Worm (Caenorhabditis elegans): ENCODE data around the gene pcdr-1.
A peak's percentile ranks its signal among the peaks of the same experiment; 100 is the strongest.

The pcdr-1 gene

ce11 chrX:15706108-15706676 is 39.6 kb downstream of the pcdr-1 start:
- TF ChIP-seq ceh-6 (GFP tag; optimal IDR thresholded peaks at IDR 0.05) (no peak), ttx-3 (tag; optimal IDR thresholded peaks at IDR 0.05) (no peak), madf-2 (tag; optimal IDR thresholded peaks at IDR 0.05) (no peak), ztf-16 (tag; optimal IDR thresholded peaks at IDR 0.05) (no peak), mec-3 (tag; optimal IDR thresholded peaks at IDR 0.05; ENCODE audit: borderline replicate concordance) (no peak), gmeb-2 (tag; optimal IDR thresholded peaks at IDR 0.05) (no peak), hlh-8 (tag; optimal IDR thresholded peaks at IDR 0.05) (no peak), K02D7.2 (tag; optimal IDR thresholded peaks at IDR 0.05) (no peak), ceh-45 (GFP tag; IDR thresholded peaks at IDR 0.05) (no peak), odd-2 (tag; optimal IDR thresholded peaks at IDR 0.05) (no peak), ceh-2 (tag; optimal IDR thresholded peaks at IDR 0.05) (no peak), nhr-232 (tag; optimal IDR thresholded peaks at IDR 0.05) (no peak)

ce11 chrX:15707366-15707892 is 40.9 kb downstream of the pcdr-1 start:
- TF ChIP-seq ceh-14 (tag; optimal IDR thresholded peaks at IDR 0.05) (peak; percentile 79), nhr-232 (tag; optimal IDR thresholded peaks at IDR 0.05) (no peak), dmd-4 (tag; optimal IDR thresholded peaks at IDR 0.05; ENCODE audit: borderline replicate concordance) (no peak), odd-2 (tag; optimal IDR thresholded peaks at IDR 0.05) (no peak), pat-9 (tag; optimal IDR thresholded peaks at IDR 0.05) (peak; percentile 17), pros-1 (tag; optimal IDR thresholded peaks at IDR 0.05) (peak; percentile 75), che-1 (tag; optimal IDR thresholded peaks at IDR 0.05) (no peak), ceh-34 (tag; optimal IDR thresholded peaks at IDR 0.05) (peak; percentile 97), sox-4 (tag; optimal IDR thresholded peaks at IDR 0.05) (no peak), elt-4 (tag; optimal IDR thresholded peaks at IDR 0.05) (no peak), ztf-16 (tag; optimal IDR thresholded peaks at IDR 0.05) (no peak), hlh-30 (tag; optimal IDR thresholded peaks at IDR 0.05; ENCODE audit: insufficient read depth) (peak; percentile 85), unc-3 (GFP tag; conservative IDR thresholded peaks at IDR 0.05) (peak; percentile 39; the same call in 1 of the 2 replicates), unc-3 (tag; optimal IDR thresholded peaks at IDR 0.05) (no peak), ceh-48 (tag; optimal IDR thresholded peaks at IDR 0.05) (no peak), mec-3 (tag; optimal IDR thresholded peaks at IDR 0.05; ENCODE audit: borderline replicate concordance) (no peak), elt-2 (tag; optimal IDR thresholded peaks at IDR 0.05) (peak; percentile 59), ceh-24 (tag; optimal IDR thresholded peaks at IDR 0.05) (no peak), sdc-2 (tag; optimal IDR thresholded peaks at IDR 0.05) (peak; percentile 86), ceh-6 (GFP tag; optimal IDR thresholded peaks at IDR 0.05) (no peak), K02D7.2 (tag; optimal IDR thresholded peaks at IDR 0.05) (no peak), sox-2 (GFP tag; IDR thresholded peaks at IDR 0.05) (peak; percentile 52), syd-9 (tag; optimal IDR thresholded peaks at IDR 0.05) (peak; percentile 58), hlh-15 (tag; optimal IDR thresholded peaks at IDR 0.05) (no peak), ceh-22 (tag; optimal IDR thresholded peaks at IDR 0.05) (no peak), ama-1 (optimal IDR thresholded peaks at IDR 0.05) (no peak), K09A11.1 (tag; optimal IDR thresholded peaks at IDR 0.05; ENCODE audit: insufficient read depth) (peak; percentile 59), ceh-30 (tag; optimal IDR thresholded peaks at IDR 0.05) (peak; percentile 63), F13H6.1 (tag; optimal IDR thresholded peaks at IDR 0.05) (peak; percentile 92), ceh-19 (GFP tag; optimal IDR thresholded peaks at IDR 0.05) (peak; percentile 83), ceh-18 (tag; optimal IDR thresholded peaks at IDR 0.05) (peak; percentile 94), unc-42 (tag; optimal IDR thresholded peaks at IDR 0.05) (peak; percentile 76), pqm-1 (tag; optimal IDR thresholded peaks at IDR 0.05) (no peak), rnt-1 (tag; optimal IDR thresholded peaks at IDR 0.05) (peak; percentile 90), pag-3 (tag; optimal IDR thresholded peaks at IDR 0.05; ENCODE audit: borderline replicate concordance) (no peak), zip-5 (tag; optimal IDR thresholded peaks at IDR 0.05) (no peak), T23F11.4 (GFP tag; optimal IDR thresholded peaks at IDR 0.05) (no peak), pha-2 (tag; optimal IDR thresholded peaks at IDR 0.05) (peak; percentile 50), ceh-2 (tag; optimal IDR thresholded peaks at IDR 0.05) (peak; percentile 68), pha-4 (tag; optimal IDR thresholded peaks at IDR 0.05) (no peak), unc-55 (GFP tag; optimal IDR thresholded peaks at IDR 0.05) (peak; percentile 63), ahr-1 (tag; optimal IDR thresholded peaks at IDR 0.05) (no peak), ref-2 (tag; optimal IDR thresholded peaks at IDR 0.05) (peak; percentile 84), tbx-7 (tag; optimal IDR thresholded peaks at IDR 0.05) (no peak), gmeb-2 (tag; optimal IDR thresholded peaks at IDR 0.05) (peak; percentile 26)
